Fruit fly (Drosophila melanogaster) whole organism, embryonic: ENCODE results near the gene Sytbeta.

Experiments used
- Atf-2 ChIP-seq: fragments of 200-800 bp; sonication (Bioruptor generic); optimal IDR thresholded peaks from 2 replicates; lab custom pipeline; 2016; ENCODE audit warnings: missing biosample characterization, missing genetic modification characterization
- Bdp1 ChIP-seq: fragments of 200-800 bp; sonication (Bioruptor generic); optimal IDR thresholded peaks from 3 replicates; lab custom pipeline; 2016; ENCODE audit warnings: missing biosample characterization, missing genetic modification characterization
- CG10321 ChIP-seq: fragments of 200-800 bp; sonication (Bioruptor generic); IDR thresholded peaks from 2 replicates; pipeline ENCODE4 v1.3.6; 2022; ENCODE audit warnings: missing biosample characterization, missing genetic modification characterization
- CG10959 ChIP-seq: fragments of 200-800 bp; sonication (Bioruptor generic); IDR thresholded peaks from 2 replicates; pipeline ENCODE4 v1.3.6; 2022; ENCODE audit warnings: missing biosample characterization, missing genetic modification characterization
- CG3281 ChIP-seq: fragments of 200-800 bp; sonication (Bioruptor generic); optimal IDR thresholded peaks from 3 replicates; lab custom pipeline; 2017; ENCODE audit warnings: missing biosample characterization, mild to moderate bottlenecking, missing genetic modification characterization
- CG3407 ChIP-seq: fragments of 200-800 bp; sonication (Bioruptor generic); optimal IDR thresholded peaks from 2 replicates; lab custom pipeline; 2018; ENCODE audit warnings: missing biosample characterization, mild to moderate bottlenecking, missing genetic modification characterization
- CG4328 ChIP-seq: fragments of 200-800 bp; sonication (Bioruptor generic); optimal IDR thresholded peaks from 3 replicates; lab custom pipeline; 2017; ENCODE audit warnings: missing biosample characterization, missing genetic modification reagents, missing genetic modification characterization
- CG4707 ChIP-seq: fragments of 200-800 bp; sonication (Bioruptor generic); optimal IDR thresholded peaks from 2 replicates; lab custom pipeline; 2018; ENCODE audit warnings: missing biosample characterization, mild to moderate bottlenecking, missing genetic modification characterization, moderate library complexity
- CG6689 ChIP-seq: fragments of 200-800 bp; sonication (Bioruptor generic); IDR thresholded peaks from 2 replicates; pipeline ENCODE4 v1.3.6; 2022; ENCODE audit warnings: missing biosample characterization, missing genetic modification characterization
- CG6765 ChIP-seq: fragments of 200-800 bp; sonication (Bioruptor generic); optimal IDR thresholded peaks from 3 replicates; lab custom pipeline; 2017; ENCODE audit warnings: missing biosample characterization, mild to moderate bottlenecking, missing genetic modification characterization
- CG7745 ChIP-seq: fragments of 200-800 bp; sonication (Bioruptor generic); optimal IDR thresholded peaks from 2 replicates; lab custom pipeline; 2018; ENCODE audit warnings: missing biosample characterization, mild to moderate bottlenecking, missing genetic modification characterization, moderate library complexity
- CG8281 ChIP-seq: fragments of 200-800 bp; sonication (Bioruptor generic); optimal IDR thresholded peaks from 2 replicates; lab custom pipeline; 2018; ENCODE audit warnings: missing biosample characterization, mild to moderate bottlenecking, missing genetic modification characterization, moderate library complexity
- CG8944 ChIP-seq: fragments of 200-800 bp; sonication (Bioruptor generic); optimal IDR thresholded peaks from 3 replicates; lab custom pipeline; 2016; ENCODE audit warnings: missing biosample characterization, missing genetic modification characterization
- CG9215 ChIP-seq: fragments of 200-800 bp; sonication (Bioruptor generic); IDR thresholded peaks from 2 replicates; pipeline ENCODE4 v1.3.6; 2022; ENCODE audit warnings: missing biosample characterization, missing genetic modification characterization
- CG9609 ChIP-seq: fragments of 200-800 bp; sonication (Bioruptor generic); optimal IDR thresholded peaks from 3 replicates; lab custom pipeline; 2016; ENCODE audit warnings: missing biosample characterization, missing genetic modification characterization
- D ChIP-seq, 2 experiments: fragments of 200-800 bp in 1 of 2; fragments of >200 bp in 1 of 2; sonication (Bioruptor generic) in 1 of 2; optimal IDR thresholded peaks; 2 replicates in 1 of 2; 3 replicates in 1 of 2; lab custom pipeline; 2017; ENCODE audit warnings: mild to moderate bottlenecking in 1 of 2, missing biosample characterization in 1 of 2, missing genetic modification characterization in 1 of 2, missing genetic modification reagents in 1 of 2
- D19A ChIP-seq: fragments of 200-800 bp; optimal IDR thresholded peaks from 3 replicates; lab custom pipeline; 2019; ENCODE audit warnings: missing biosample characterization, mild to moderate bottlenecking, missing genetic modification characterization, moderate library complexity
- Dad ChIP-seq: fragments of 200-800 bp; sonication (Bioruptor generic); optimal IDR thresholded peaks from 3 replicates; lab custom pipeline; 2016; ENCODE audit warnings: missing biosample characterization, missing genetic modification characterization
- E2f2 ChIP-seq: fragments of 200-800 bp; sonication (Bioruptor generic); IDR thresholded peaks from 2 replicates; pipeline ENCODE4 v1.3.6; 2022; ENCODE audit warnings: missing biosample characterization, missing genetic modification characterization
- GATAe ChIP-seq: fragments of 200-800 bp; sonication (Bioruptor generic); conservative IDR thresholded peaks from 2 replicates; pipeline ENCODE4 v1.3.6; 2022; ENCODE audit warnings: missing biosample characterization, missing genetic modification characterization
- Hand ChIP-seq: fragments of 200-800 bp; sonication (Bioruptor generic); optimal IDR thresholded peaks from 2 replicates; lab custom pipeline; 2017; ENCODE audit warnings: mild to moderate bottlenecking, missing biosample characterization, missing genetic modification reagents, missing genetic modification characterization
- Lpt ChIP-seq: fragments of >200 bp; optimal IDR thresholded peaks from 2 replicates; lab custom pipeline; 2018; ENCODE audit warnings: missing biosample characterization, missing genetic modification characterization
- Max ChIP-seq: fragments of 200-800 bp; sonication (Bioruptor generic); optimal IDR thresholded peaks from 2 replicates; lab custom pipeline; 2016; ENCODE audit warnings: missing biosample characterization, mild to moderate bottlenecking, missing genetic modification characterization
- Poxn ChIP-seq: fragments of 200-800 bp; sonication (Bioruptor generic); IDR thresholded peaks from 2 replicates; pipeline ENCODE4 v1.3.6; 2022; ENCODE audit warnings: missing biosample characterization, missing genetic modification characterization
- Rfx ChIP-seq: fragments of 200-800 bp; sonication (Bioruptor generic); IDR thresholded peaks from 2 replicates; pipeline ENCODE4 v1.3.6; 2022; ENCODE audit warnings: missing biosample characterization, missing genetic modification characterization
- Sry-δ ChIP-seq: fragments of 200-800 bp; sonication (Bioruptor generic); optimal IDR thresholded peaks from 2 replicates; lab custom pipeline; 2016; ENCODE audit warnings: missing biosample characterization, missing genetic modification characterization
- Ssrp ChIP-seq: fragments of 200-800 bp; sonication (Bioruptor generic); optimal IDR thresholded peaks from 2 replicates; lab custom pipeline; 2018; ENCODE audit warnings: missing biosample characterization, mild to moderate bottlenecking, missing genetic modification characterization, moderate library complexity
- Stat92E ChIP-seq, 3 experiments: fragments of >200 bp in 2 of 3; fragments of 200-800 bp in 1 of 3; sonication (Bioruptor generic) in 1 of 3; optimal IDR thresholded peaks; 2 replicates each; lab custom pipeline; 2017 to 2019; ENCODE audit warnings: missing biosample characterization in 3 of 3, missing genetic modification characterization in 3 of 3, mild to moderate bottlenecking in 1 of 3, moderate library complexity in 1 of 3
- ab ChIP-seq: fragments of 200-800 bp; sonication (Bioruptor generic); optimal IDR thresholded peaks from 2 replicates; lab custom pipeline; 2016; ENCODE audit warnings: missing biosample characterization, missing genetic modification characterization
- ash1 ChIP-seq: fragments of 200-800 bp; sonication (Bioruptor generic); optimal IDR thresholded peaks from 2 replicates; lab custom pipeline; 2018; ENCODE audit warnings: missing biosample characterization, mild to moderate bottlenecking, missing genetic modification characterization
- az2 ChIP-seq: fragments of 200-800 bp; sonication (Bioruptor generic); optimal IDR thresholded peaks from 3 replicates; lab custom pipeline; 2016; ENCODE audit warnings: missing biosample characterization, missing genetic modification characterization
- cas ChIP-seq: fragments of 200-800 bp; sonication (Bioruptor generic); IDR thresholded peaks from 2 replicates; pipeline ENCODE4 v1.3.6; 2022; ENCODE audit warnings: missing biosample characterization, missing genetic modification characterization
- caup ChIP-seq: fragments of 200-800 bp; sonication (Bioruptor generic); optimal IDR thresholded peaks from 3 replicates; lab custom pipeline; 2017; ENCODE audit warnings: missing biosample characterization, mild to moderate bottlenecking, missing genetic modification characterization, moderate library complexity; ENCODE audit not compliant: severe bottlenecking
- chn ChIP-seq: fragments of 200-800 bp; sonication (Bioruptor generic); optimal IDR thresholded peaks from 2 replicates; lab custom pipeline; 2016; ENCODE audit warnings: missing biosample characterization, missing genetic modification characterization
- dan ChIP-seq: fragments of 200-800 bp; sonication (Bioruptor generic); IDR thresholded peaks from 2 replicates; pipeline ENCODE4 v1.3.6; 2022; ENCODE audit warnings: missing biosample characterization, missing genetic modification characterization
- dmrt11E ChIP-seq: fragments of 200-800 bp; sonication (Bioruptor generic); optimal IDR thresholded peaks from 3 replicates; lab custom pipeline; 2018; ENCODE audit warnings: missing biosample characterization, mild to moderate bottlenecking, missing genetic modification characterization, moderate library complexity
- her ChIP-seq: fragments of 200-800 bp; sonication (Bioruptor generic); optimal IDR thresholded peaks from 2 replicates; lab custom pipeline; 2016; ENCODE audit warnings: missing biosample characterization, missing genetic modification characterization
- jing ChIP-seq: fragments of 200-800 bp; sonication (Bioruptor generic); optimal IDR thresholded peaks from 2 replicates; lab custom pipeline; 2018; ENCODE audit warnings: missing biosample characterization, mild to moderate bottlenecking, missing genetic modification characterization
- lab ChIP-seq: fragments of 200-800 bp; sonication (Bioruptor generic); optimal IDR thresholded peaks from 3 replicates; lab custom pipeline; 2017; ENCODE audit warnings: missing biosample characterization, missing genetic modification characterization, mild to moderate bottlenecking, moderate library complexity, missing genetic modification reagents
- lola ChIP-seq, 3 experiments: fragments of >200 bp in 2 of 3; fragments of 200-800 bp in 1 of 3; sonication (Bioruptor generic) in 1 of 3; optimal IDR thresholded peaks; 2 replicates each; lab custom pipeline; 2017 to 2019; ENCODE audit warnings: missing biosample characterization in 3 of 3, missing genetic modification characterization in 3 of 3, mild to moderate bottlenecking in 1 of 3, moderate library complexity in 1 of 3
- mirr ChIP-seq: fragments of 200-800 bp; sonication (Bioruptor generic); optimal IDR thresholded peaks from 3 replicates; lab custom pipeline; 2018; ENCODE audit warnings: missing biosample characterization, mild to moderate bottlenecking, missing genetic modification characterization
- nom ChIP-seq: fragments of 200-800 bp; sonication (Bioruptor generic); optimal IDR thresholded peaks from 2 replicates; lab custom pipeline; 2017; ENCODE audit warnings: missing biosample characterization, missing genetic modification characterization, mild to moderate bottlenecking, moderate library complexity, missing genetic modification reagents
- pb ChIP-seq: fragments of 200-800 bp; sonication (Bioruptor generic); optimal IDR thresholded peaks from 3 replicates; lab custom pipeline; 2016; ENCODE audit warnings: missing biosample characterization, missing genetic modification characterization
- phol ChIP-seq: fragments of 200-800 bp; sonication (Bioruptor generic); optimal IDR thresholded peaks from 3 replicates; lab custom pipeline; 2018; ENCODE audit warnings: missing biosample characterization, mild to moderate bottlenecking, missing genetic modification characterization, moderate library complexity
- sc ChIP-seq, 3 experiments: fragments of >200 bp in 2 of 3; fragments of 200-800 bp in 1 of 3; sonication (Bioruptor generic) in 1 of 3; optimal IDR thresholded peaks; 2 replicates in 2 of 3; 3 replicates in 1 of 3; lab custom pipeline; 2017; ENCODE audit warnings: mild to moderate bottlenecking in 1 of 3, missing biosample characterization in 1 of 3, missing genetic modification characterization in 1 of 3, missing genetic modification reagents in 1 of 3
- slp2 ChIP-seq: fragments of 200-800 bp; sonication (Bioruptor generic); optimal IDR thresholded peaks from 2 replicates; lab custom pipeline; 2016; ENCODE audit warnings: missing biosample characterization, missing genetic modification characterization
- unpg ChIP-seq: fragments of 200-800 bp; sonication (Bioruptor generic); optimal IDR thresholded peaks from 3 replicates; lab custom pipeline; 2018; ENCODE audit warnings: missing biosample characterization, mild to moderate bottlenecking, missing genetic modification characterization, moderate library complexity
- usp ChIP-seq: fragments of >200 bp; optimal IDR thresholded peaks from 2 replicates; lab custom pipeline; 2017; ENCODE audit warnings: missing biosample characterization, missing genetic modification characterization
- yki ChIP-seq: fragments of >200 bp; optimal IDR thresholded peaks from 3 replicates; lab custom pipeline; 2018
- zfh1 ChIP-seq: fragments of 200-800 bp; sonication (Bioruptor generic); IDR thresholded peaks from 3 replicates; pipeline ENCODE4 v1.3.6; 2022; ENCODE audit warnings: missing biosample characterization, missing genetic modification characterization

Gene Sytbeta

DNA sequence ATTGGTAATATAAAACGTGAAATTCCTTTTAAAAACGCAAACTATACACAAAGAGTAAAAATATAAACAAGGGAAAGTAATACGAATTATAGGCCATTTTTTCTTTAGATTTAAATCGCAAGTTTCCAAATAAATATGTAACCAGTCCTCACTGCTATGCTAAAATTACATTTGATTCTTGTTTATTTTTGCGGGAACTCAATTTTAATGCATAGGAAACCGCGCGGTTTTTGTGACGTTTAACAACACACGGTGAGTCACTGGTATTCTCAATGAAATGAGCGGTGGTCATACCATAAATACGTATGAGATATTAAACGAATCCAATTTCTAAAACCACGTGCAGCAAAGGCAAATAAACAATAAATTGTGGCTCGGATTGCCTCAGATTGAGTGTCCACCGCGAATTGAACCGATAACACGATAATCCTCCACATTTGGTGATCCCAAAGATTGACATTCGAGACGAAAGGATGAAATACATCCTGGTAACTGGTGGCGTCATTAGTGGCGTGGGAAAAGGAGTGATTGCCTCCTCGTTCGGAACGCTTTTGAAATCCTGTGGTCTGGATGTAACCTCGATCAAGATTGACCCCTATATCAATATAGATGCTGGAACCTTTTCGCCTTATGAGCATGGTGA lies 33.2 kb upstream of the Sytbeta start, which contains the start of gene Ctps (continued):
- TF ChIP-seq dmrt11E (tag; lab: Kevin White, UChicago) (no peak), yki (no peak), Atf-2 (no peak), mirr (GFP tag; lab: Kevin White, UChicago) (no peak), Bdp1 (no peak), CG9609 (GFP tag; lab: Kevin White, UChicago) (no peak), CG9215 (GFP tag; lab: Robert Waterston, UW) (no peak), CG6689 (GFP tag; lab: Robert Waterston, UW) (no peak), ash1 (GFP tag; lab: Kevin White, UChicago) (no peak), lola (GFP tag; optimal IDR thresholded peaks at IDR 0.05; lab: Kevin White, UChicago) (no peak), CG7745 (tag; lab: Kevin White, UChicago) (no peak), zfh1 (no peak), phol (tag; lab: Kevin White, UChicago) (peak; percentile 2), CG6765 (no peak), CG8281 (tag; lab: Kevin White, UChicago) (no peak), CG3407 (GFP tag; lab: Kevin White, UChicago) (no peak), Sry-δ (GFP tag; lab: Kevin White, UChicago) (peak; percentile 15), Max (peak; percentile 55), D19A (tag; lab: Kevin White, UChicago) (no peak), unpg (no peak), CG10321 (GFP tag; lab: Robert Waterston, UW) (no peak), chn (no peak), CG8944 (GFP tag; lab: Kevin White, UChicago) (no peak), az2 (GFP tag; lab: Kevin White, UChicago) (no peak), dan (GFP tag; lab: Robert Waterston, UW) (no peak), jing (GFP tag; lab: Kevin White, UChicago) (no peak), Rfx (peak; percentile 33; the same call in 1 of the 2 replicates), usp (GFP tag; lab: Kevin White, UChicago) (no peak), cas (no peak), her (GFP tag; lab: Kevin White, UChicago) (peak; percentile 50), slp2 (no peak), Poxn (GFP tag; lab: Robert Waterston, UW) (no peak), nom (no peak), Lpt (GFP tag; lab: Kevin White, UChicago) (no peak), Ssrp (tag; lab: Kevin White, UChicago) (no peak), E2f2 (GFP tag; lab: Robert Waterston, UW) (peak; percentile 90), lab (GFP tag; lab: Kevin White, UChicago) (peak; percentile 24), Hand (no peak), ab (GFP tag; lab: Kevin White, UChicago) (no peak), D (optimal IDR thresholded peaks at IDR 0.05; lab: Kevin White, UChicago) (no peak), D (GFP tag; optimal IDR thresholded peaks at IDR 0.05; lab: Kevin White, UChicago) (no peak), Stat92E (GFP tag; optimal IDR thresholded peaks at IDR 0.05; lab: Kevin White, UChicago) (no peak), CG10959 (GFP tag; lab: Robert Waterston, UW) (no peak), CG3281 (GFP tag; lab: Kevin White, UChicago) (no peak), CG4707 (GFP tag; lab: Kevin White, UChicago) (no peak), Dad (GFP tag; lab: Kevin White, UChicago) (no peak), CG4328 (GFP tag; lab: Kevin White, UChicago) (no peak), GATAe (no peak), pb (no peak), caup (GFP tag; lab: Kevin White, UChicago) (peak; percentile 5), sc (optimal IDR thresholded peaks at IDR 0.05; lab: Kevin White, UChicago) (no peak), sc (GFP tag; optimal IDR thresholded peaks at IDR 0.05; lab: Kevin White, UChicago) (no peak)
